Worm (Caenorhabditis elegans) whole organism, late embryonic: ENCODE data around the gene EGAP2.1.

Source experiments
- C08G9.2 ChIP-seq: sonication (generic microtip); optimal IDR thresholded peaks from 2 replicates; lab custom pipeline; 2016; ENCODE audit warnings: mild to moderate bottlenecking, missing genetic modification characterization, moderate library complexity, missing compliant biosample characterization
- F13H6.1 ChIP-seq: sonication (generic microtip); optimal IDR thresholded peaks from 2 replicates; lab custom pipeline; 2016; ENCODE audit warnings: missing genetic modification characterization, missing compliant biosample characterization
- K02D7.2 ChIP-seq: sonication (generic microtip); optimal IDR thresholded peaks from 2 replicates; lab custom pipeline; 2017; ENCODE audit warnings: mild to moderate bottlenecking, missing genetic modification characterization, missing compliant biosample characterization
- ama-1 ChIP-seq: fragments of 150-350 bp; optimal IDR thresholded peaks from 2 replicates; lab custom pipeline; 2014
- ceh-18 ChIP-seq: sonication (generic microtip); optimal IDR thresholded peaks from 2 replicates; lab custom pipeline; 2016; ENCODE audit warnings: missing genetic modification characterization, missing compliant biosample characterization
- ceh-2 ChIP-seq: sonication (generic microtip); optimal IDR thresholded peaks from 2 replicates; lab custom pipeline; 2016; ENCODE audit warnings: missing genotype, missing genetic modification characterization, missing compliant biosample characterization
- ceh-22 ChIP-seq: sonication (generic microtip); optimal IDR thresholded peaks from 2 replicates; lab custom pipeline; 2017; ENCODE audit warnings: missing biosample characterization, missing genetic modification characterization
- ceh-31 ChIP-seq: sonication (generic microtip); optimal IDR thresholded peaks from 2 replicates; lab custom pipeline; 2016; ENCODE audit warnings: missing genetic modification characterization, missing compliant biosample characterization
- ceh-48 ChIP-seq: sonication (generic microtip); optimal IDR thresholded peaks from 2 replicates; lab custom pipeline; 2016; ENCODE audit warnings: missing genetic modification characterization, inconsistent platforms, missing compliant biosample characterization
- che-1 ChIP-seq: sonication (generic microtip); optimal IDR thresholded peaks from 2 replicates; lab custom pipeline; 2016; ENCODE audit warnings: mild to moderate bottlenecking, missing genetic modification characterization, missing compliant biosample characterization
- dmd-4 ChIP-seq: sonication (generic microtip); optimal IDR thresholded peaks from 2 replicates; lab custom pipeline; 2016; ENCODE audit warnings: borderline replicate concordance, missing genetic modification characterization, missing compliant biosample characterization
- elt-2 ChIP-seq: sonication (generic microtip); optimal IDR thresholded peaks from 2 replicates; lab custom pipeline; 2016; ENCODE audit warnings: missing genetic modification reagents, missing genetic modification characterization, missing compliant biosample characterization
- elt-4 ChIP-seq: sonication (generic microtip); optimal IDR thresholded peaks from 2 replicates; lab custom pipeline; 2016; ENCODE audit warnings: missing genetic modification characterization, missing compliant biosample characterization
- eyg-1 ChIP-seq: sonication (generic microtip); optimal IDR thresholded peaks from 2 replicates; lab custom pipeline; 2016; ENCODE audit warnings: missing genotype, missing genetic modification characterization, missing compliant biosample characterization
- fkh-6 ChIP-seq: sonication (generic microtip); optimal IDR thresholded peaks from 2 replicates; lab custom pipeline; 2016; ENCODE audit warnings: missing genetic modification characterization, missing compliant biosample characterization
- hlh-13 ChIP-seq: fragments of 200-800 bp; sonication (Bioruptor generic); optimal IDR thresholded peaks from 2 replicates; lab custom pipeline; 2018; ENCODE audit warnings: mild to moderate bottlenecking, missing genetic modification characterization, missing compliant biosample characterization
- hlh-6 ChIP-seq: sonication (generic microtip); optimal IDR thresholded peaks from 2 replicates; lab custom pipeline; 2016; ENCODE audit warnings: missing genotype, missing genetic modification characterization, missing compliant biosample characterization
- lim-6 ChIP-seq: sonication (generic microtip); optimal IDR thresholded peaks from 2 replicates; lab custom pipeline; 2016; ENCODE audit warnings: missing genetic modification characterization, missing compliant biosample characterization
- madf-2 ChIP-seq: sonication (generic microtip); optimal IDR thresholded peaks from 2 replicates; lab custom pipeline; 2017; ENCODE audit warnings: missing genetic modification characterization, missing compliant biosample characterization
- nfya-1 ChIP-seq: sonication (generic microtip); optimal IDR thresholded peaks from 2 replicates; lab custom pipeline; 2017; ENCODE audit warnings: missing genetic modification characterization, mild to moderate bottlenecking, missing compliant biosample characterization, antibody characterized with exemption, moderate library complexity
- npax-4 ChIP-seq: sonication (generic microtip); optimal IDR thresholded peaks from 2 replicates; lab custom pipeline; 2016; ENCODE audit warnings: missing genetic modification characterization, missing compliant biosample characterization
- odd-2 ChIP-seq: sonication (generic microtip); optimal IDR thresholded peaks from 2 replicates; lab custom pipeline; 2017; ENCODE audit warnings: antibody characterized with exemption, mild to moderate bottlenecking, missing genetic modification characterization, missing compliant biosample characterization
- pag-3 ChIP-seq: sonication (generic microtip); optimal IDR thresholded peaks from 2 replicates; lab custom pipeline; 2016; ENCODE audit warnings: missing compliant biosample characterization, missing genetic modification characterization, borderline replicate concordance
- pat-9 ChIP-seq: fragments of 200-800 bp; sonication (Bioruptor generic); optimal IDR thresholded peaks from 2 replicates; lab custom pipeline; 2018; ENCODE audit warnings: mild to moderate bottlenecking, missing genetic modification characterization, moderate library complexity, missing compliant biosample characterization
- pax-1 ChIP-seq: fragments of 150-350 bp; optimal IDR thresholded peaks from 2 replicates; lab custom pipeline; 2014; ENCODE audit warnings: missing biosample characterization, missing genetic modification characterization
- pqm-1 ChIP-seq: sonication (generic microtip); optimal IDR thresholded peaks from 2 replicates; lab custom pipeline; 2016; ENCODE audit warnings: missing genetic modification characterization, missing compliant biosample characterization
- ref-2 ChIP-seq: sonication (generic microtip); optimal IDR thresholded peaks from 2 replicates; lab custom pipeline; 2016; ENCODE audit warnings: missing genetic modification characterization, missing compliant biosample characterization
- rnt-1 ChIP-seq: sonication (generic microtip); optimal IDR thresholded peaks from 2 replicates; lab custom pipeline; 2016; ENCODE audit warnings: missing genetic modification characterization, missing compliant biosample characterization
- sox-2 ChIP-seq: fragments of 200-800 bp; sonication (Bioruptor generic); IDR thresholded peaks from 2 replicates; pipeline ENCODE4 v1.3.6; 2022; ENCODE audit warnings: missing genetic modification reagents, missing genetic modification characterization, missing compliant biosample characterization
- sox-4 ChIP-seq: sonication (generic microtip); optimal IDR thresholded peaks from 2 replicates; lab custom pipeline; 2017; ENCODE audit warnings: mild to moderate bottlenecking, missing genetic modification characterization, inconsistent platforms, missing compliant biosample characterization
- syd-9 ChIP-seq: sonication (generic microtip); optimal IDR thresholded peaks from 2 replicates; lab custom pipeline; 2016; ENCODE audit warnings: mild to moderate bottlenecking, missing genetic modification characterization, moderate library complexity, missing compliant biosample characterization
- tbx-7 ChIP-seq: sonication (generic microtip); optimal IDR thresholded peaks from 2 replicates; lab custom pipeline; 2016; ENCODE audit warnings: missing genotype, missing genetic modification characterization, missing compliant biosample characterization
- unc-3 ChIP-seq, 2 experiments: fragments of 200-800 bp in 1 of 2; sonication (Bioruptor generic) in 1 of 2; sonication (generic microtip) in 1 of 2; conservative IDR thresholded peaks in 1 of 2; optimal IDR thresholded peaks in 1 of 2; 2 replicates each; pipeline versions ENCODE4 v1.3.6 to Lab custom; 2016 to 2022; ENCODE audit warnings: missing compliant biosample characterization in 2 of 2, missing genetic modification characterization in 2 of 2, missing genetic modification reagents in 1 of 2
- unc-55 ChIP-seq: sonication (generic microtip); optimal IDR thresholded peaks from 2 replicates; lab custom pipeline; 2017; ENCODE audit warnings: missing biosample characterization, missing genetic modification reagents, missing genetic modification characterization
- unc-86 ChIP-seq: sonication (generic microtip); optimal IDR thresholded peaks from 2 replicates; lab custom pipeline; 2016; ENCODE audit warnings: missing genetic modification characterization, missing compliant biosample characterization

Gene EGAP2.1

DNA sequence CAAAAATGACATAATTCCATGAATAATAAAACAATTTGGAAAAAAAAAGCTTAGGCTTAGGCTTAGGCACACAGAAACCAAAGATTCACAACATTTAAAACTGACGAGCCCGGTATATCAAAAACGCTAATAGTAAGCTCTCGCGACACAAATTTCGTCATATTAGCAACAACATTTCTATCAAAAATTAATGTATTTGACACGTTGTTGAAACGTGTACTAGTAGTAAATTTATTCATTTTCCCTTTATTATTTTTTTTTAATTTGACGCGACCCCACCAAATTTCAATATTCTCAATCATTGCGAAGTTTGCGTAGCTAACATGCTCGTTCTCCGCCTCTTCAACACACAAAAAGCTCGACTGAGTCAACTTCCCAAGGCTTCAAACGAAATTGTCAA is 19.2 kb upstream of the EGAP2.1 start, which contains the start of gene C34F11.2:
Gene C34F11.2 (plus strand): TSS at position 301 of the 400 bp plus-strand sequence.
- TF ChIP-seq syd-9 (no peak), ceh-31 (tag; lab: Kevin White, UChicago) (no peak), dmd-4 (tag; lab: Kevin White, UChicago) (no peak), eyg-1 (tag; lab: Kevin White, UChicago) (no peak), odd-2 (tag; lab: Kevin White, UChicago) (no peak), ceh-48 (tag; lab: Kevin White, UChicago) (no peak), elt-4 (tag; lab: Kevin White, UChicago) (no peak), ama-1 (no peak), C08G9.2 (tag; lab: Kevin White, UChicago) (no peak), F13H6.1 (tag; lab: Kevin White, UChicago) (no peak), lim-6 (tag; lab: Kevin White, UChicago) (no peak), elt-2 (tag; lab: Kevin White, UChicago) (no peak), hlh-13 (GFP tag; lab: Kevin White, UChicago) (no peak), ref-2 (no peak), K02D7.2 (tag; lab: Kevin White, UChicago) (no peak)
- TF ChIP-seq, all 69 proteins: peak for 0

DNA sequence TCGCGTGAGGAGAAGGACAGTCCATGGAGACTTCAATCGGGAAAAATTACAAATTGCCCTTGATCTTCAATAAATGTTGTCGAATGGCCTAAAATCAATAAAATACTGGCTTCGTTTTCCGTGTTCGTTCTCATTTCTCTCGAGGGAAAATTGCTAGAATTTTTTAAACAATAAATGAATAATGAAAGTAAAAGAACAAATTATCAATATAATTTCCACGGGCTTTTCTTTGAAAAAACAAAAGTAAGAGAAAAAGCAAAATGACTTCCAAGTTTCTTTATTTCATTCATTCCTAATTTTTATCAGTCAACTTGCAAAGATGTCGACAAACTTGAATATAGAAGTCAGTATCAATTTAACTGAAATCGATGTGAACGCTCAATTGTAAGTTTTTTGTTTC is 18.5 kb upstream of the EGAP2.1 start, which contains the start of gene C34F11.1:
Gene C34F11.1 (plus strand): TSS at position 301 of the 400 bp plus-strand sequence.
- no peak for TF ChIP-seq ceh-2 (tag; lab: Kevin White, UChicago)
- no peak for TF ChIP-seq ceh-22 (tag; lab: Kevin White, UChicago)
- no peak for TF ChIP-seq fkh-6 (tag; lab: Kevin White, UChicago)
- no peak for TF ChIP-seq sox-2 (GFP tag; lab: Robert Waterston, UW)
- TF ChIP-seq madf-2 (tag; lab: Kevin White, UChicago) = no peak
- no peak for TF ChIP-seq eyg-1 (tag; lab: Kevin White, UChicago)
- TF ChIP-seq sox-4 = no peak
- TF ChIP-seq ref-2 = no peak

DNA sequence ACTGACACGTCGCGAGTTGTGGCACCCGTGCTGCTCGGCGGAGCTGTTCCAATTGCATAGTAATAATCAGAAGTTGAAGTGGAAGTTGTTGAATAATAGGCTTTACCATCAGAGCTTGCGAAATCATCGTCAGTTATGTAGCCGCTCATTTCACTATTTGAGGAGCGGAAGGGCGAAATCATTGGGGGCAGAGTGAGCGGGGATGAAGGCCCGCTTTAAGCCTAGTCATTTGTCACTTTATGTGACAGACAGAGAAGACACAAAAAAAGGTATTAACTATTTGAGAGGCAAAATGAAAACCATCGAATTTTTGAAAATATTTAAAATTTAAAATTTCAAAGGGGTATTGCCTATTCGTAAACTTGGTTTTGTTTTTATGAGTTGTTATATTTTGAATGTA is 12.9 kb upstream of the EGAP2.1 start:
- TF ChIP-seq unc-86 (tag; lab: Kevin White, UChicago) (no peak), tbx-7 (tag; lab: Kevin White, UChicago) (no peak), fkh-6 (tag; lab: Kevin White, UChicago) (no peak), odd-2 (tag; lab: Kevin White, UChicago) (no peak), che-1 (tag; lab: Kevin White, UChicago) (no peak), ceh-31 (tag; lab: Kevin White, UChicago) (no peak), pat-9 (no peak), pag-3 (tag; lab: Kevin White, UChicago) (no peak)
- TF ChIP-seq, all 69 proteins: peak for 0

DNA sequence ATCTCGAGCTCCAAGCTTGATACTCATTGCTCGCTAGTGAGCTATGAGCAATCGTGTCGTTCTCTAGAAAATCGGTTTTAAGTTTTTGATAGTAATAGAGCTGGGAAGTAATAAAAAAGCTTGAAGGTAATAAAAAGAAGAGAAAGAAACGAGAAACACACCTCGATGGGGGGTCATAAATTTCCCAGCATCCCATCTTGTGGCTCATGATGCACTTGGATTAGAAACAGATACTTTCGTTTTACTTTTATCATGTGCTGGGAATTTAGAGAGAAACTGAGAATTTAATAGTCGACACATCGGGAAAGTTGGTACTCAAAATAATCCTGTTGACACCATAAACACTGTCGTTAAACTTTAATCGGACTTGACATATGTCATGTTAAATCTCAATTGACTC is 10.6 kb upstream of the EGAP2.1 start:
- TF ChIP-seq ceh-31 (tag; lab: Kevin White, UChicago) (no peak), npax-4 (tag; lab: Kevin White, UChicago) (no peak), ref-2 (no peak), unc-3 (GFP tag; conservative IDR thresholded peaks at IDR 0.05; lab: Robert Waterston, UW) (no peak), unc-3 (tag; optimal IDR thresholded peaks at IDR 0.05; lab: Kevin White, UChicago) (no peak), pag-3 (tag; lab: Kevin White, UChicago) (no peak), pax-1 (tag; lab: Kevin White, UChicago) (no peak), hlh-6 (tag; lab: Kevin White, UChicago) (no peak), pqm-1 (no peak), K02D7.2 (tag; lab: Kevin White, UChicago) (no peak), unc-86 (tag; lab: Kevin White, UChicago) (no peak), sox-4 (no peak)

DNA sequence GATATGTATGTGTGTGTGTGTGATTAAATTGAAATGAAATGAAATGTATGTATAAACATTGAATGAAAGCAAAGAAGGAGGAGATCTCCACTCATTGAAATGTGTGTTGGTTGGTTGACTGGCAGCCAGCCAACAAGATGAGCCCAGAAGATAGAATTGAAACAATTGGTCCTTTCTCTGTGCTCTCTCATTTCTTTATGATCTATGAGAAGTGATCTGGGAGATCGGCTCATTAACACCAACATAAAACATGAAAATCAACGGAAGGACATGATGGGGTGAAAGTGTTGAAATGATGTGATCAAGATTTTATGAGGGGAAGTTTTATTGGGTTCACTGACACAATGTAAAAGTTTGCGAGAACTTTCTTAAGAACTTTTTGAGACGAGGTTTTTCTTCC is 8.4 kb upstream of the EGAP2.1 start:
- TF ChIP-seq odd-2 (tag; lab: Kevin White, UChicago) (no peak), unc-55 (GFP tag; lab: Kevin White, UChicago) (peak; percentile 77), ceh-48 (tag; lab: Kevin White, UChicago) (no peak), nfya-1 (peak; percentile 26), ceh-18 (tag; lab: Kevin White, UChicago) (peak; percentile 0), rnt-1 (tag; lab: Kevin White, UChicago) (peak; percentile 21)
